Fruit fly (Drosophila melanogaster) whole organism, wandering third instar larva: Measurements from ENCODE around the gene CG9636.

Experiments used
- Abd-B ChIP-seq: fragments of >200 bp; optimal IDR thresholded peaks from 2 replicates; lab custom pipeline; 2017; ENCODE audit warnings: missing biosample characterization, missing genetic modification characterization
- CG9705 ChIP-seq: fragments of 200-800 bp; sonication (Bioruptor generic); optimal IDR thresholded peaks from 2 replicates; lab custom pipeline; 2018; ENCODE audit warnings: missing biosample characterization, mild to moderate bottlenecking, missing genetic modification characterization
- CrebA ChIP-seq: fragments of 200-800 bp; sonication (Bioruptor generic); optimal IDR thresholded peaks from 2 replicates; lab custom pipeline; 2016; ENCODE audit warnings: missing biosample characterization, mild to moderate bottlenecking, missing genetic modification characterization, borderline replicate concordance
- Dfd ChIP-seq: fragments of >200 bp; optimal IDR thresholded peaks from 2 replicates; lab custom pipeline; 2017; ENCODE audit warnings: missing biosample characterization, missing genetic modification characterization
- Dif ChIP-seq: fragments of 200-275, 200-300 bp; sonication (Bioruptor generic); optimal IDR thresholded peaks from 2 replicates; lab custom pipeline; 2018; ENCODE audit warnings: missing biosample characterization, missing genetic modification characterization; ENCODE audit not compliant: partially characterized antibody
- GATAd ChIP-seq: sonication (Bioruptor generic); optimal IDR thresholded peaks from 2 replicates; lab custom pipeline; 2016; ENCODE audit warnings: missing biosample characterization, missing genetic modification characterization
- HLH106 ChIP-seq: fragments of 200-800 bp; optimal IDR thresholded peaks from 3 replicates; lab custom pipeline; 2019; ENCODE audit warnings: missing biosample characterization, mild to moderate bottlenecking, missing genetic modification characterization, moderate library complexity
- Hnf4 ChIP-seq: fragments of 200-800 bp; sonication (Bioruptor generic); optimal IDR thresholded peaks from 2 replicates; lab custom pipeline; 2016; ENCODE audit warnings: missing biosample characterization, mild to moderate bottlenecking, missing genetic modification characterization
- Jra ChIP-seq: sonication (Bioruptor generic); optimal IDR thresholded peaks from 2 replicates; lab custom pipeline; 2016; ENCODE audit warnings: missing biosample characterization, missing genetic modification characterization
- Mio ChIP-seq: sonication (Bioruptor generic); optimal IDR thresholded peaks from 2 replicates; lab custom pipeline; 2016; ENCODE audit warnings: missing biosample characterization, missing genetic modification characterization
- Myc ChIP-seq: fragments of >200 bp; optimal IDR thresholded peaks from 2 replicates; lab custom pipeline; 2017
- N ChIP-seq: fragments of >200 bp; optimal IDR thresholded peaks from 2 replicates; lab custom pipeline; 2018; ENCODE audit warnings: missing biosample characterization, missing external identifiers, missing genetic modification characterization
- OdsH ChIP-seq: fragments of 200-800 bp; sonication (Bioruptor generic); optimal IDR thresholded peaks from 2 replicates; lab custom pipeline; 2016; ENCODE audit warnings: missing biosample characterization, mild to moderate bottlenecking, missing genetic modification characterization
- Rel ChIP-seq, 2 experiments: fragments of 200-800 bp; sonication (Bioruptor generic) in 1 of 2; optimal IDR thresholded peaks; 2 replicates in 1 of 2; 3 replicates in 1 of 2; lab custom pipeline; 2016 to 2019; ENCODE audit warnings: mild to moderate bottlenecking in 2 of 2, missing biosample characterization in 2 of 2, missing genetic modification characterization in 2 of 2, moderate library complexity in 1 of 2
- Sp1 ChIP-seq: fragments of 200-800 bp; sonication (Bioruptor generic); optimal IDR thresholded peaks from 3 replicates; lab custom pipeline; 2019; ENCODE audit warnings: missing biosample characterization, mild to moderate bottlenecking, missing genetic modification characterization, moderate library complexity
- Vsx2 ChIP-seq: fragments of 200-300, 225-300 bp; sonication (Bioruptor generic); optimal IDR thresholded peaks from 2 replicates; lab custom pipeline; 2018; ENCODE audit warnings: missing biosample characterization, missing genetic modification characterization; ENCODE audit not compliant: partially characterized antibody
- br ChIP-seq: fragments of 200-800 bp; sonication (Bioruptor generic); optimal IDR thresholded peaks from 2 replicates; lab custom pipeline; 2016; ENCODE audit warnings: missing biosample characterization, missing genetic modification characterization
- brk ChIP-seq: fragments of 200-800 bp; sonication (Bioruptor generic); optimal IDR thresholded peaks from 2 replicates; lab custom pipeline; 2016; ENCODE audit warnings: missing biosample characterization, mild to moderate bottlenecking, missing genetic modification characterization
- dl ChIP-seq, 2 experiments: fragments of 175-275, 200-275 bp in 1 of 2; fragments of 200-275 bp in 1 of 2; sonication (Bioruptor generic); optimal IDR thresholded peaks; lab custom pipeline; 2018; ENCODE audit warnings: mild to moderate bottlenecking in 2 of 2, missing biosample characterization in 2 of 2, missing genetic modification characterization in 2 of 2, moderate library complexity in 2 of 2; ENCODE audit not compliant: partially characterized antibody in 2 of 2, insufficient read depth in 1 of 2
- dmrt93B ChIP-seq: fragments of 200-800 bp; sonication (Bioruptor generic); optimal IDR thresholded peaks from 2 replicates; lab custom pipeline; 2018; ENCODE audit warnings: missing biosample characterization, mild to moderate bottlenecking, missing genetic modification characterization
- dsf ChIP-seq: sonication (Bioruptor generic); optimal IDR thresholded peaks from 2 replicates; lab custom pipeline; 2016; ENCODE audit warnings: missing biosample characterization, missing genetic modification characterization, borderline replicate concordance
- ey ChIP-seq: fragments of 200-800 bp; sonication (Bioruptor generic); optimal IDR thresholded peaks from 2 replicates; lab custom pipeline; 2016; ENCODE audit warnings: missing biosample characterization, missing genetic modification characterization
- foxo ChIP-seq, 2 experiments: fragments of 200-800 bp; sonication (Bioruptor generic); optimal IDR thresholded peaks; 2 replicates in 1 of 2; 3 replicates in 1 of 2; lab custom pipeline; 2016 to 2017; ENCODE audit warnings: missing biosample characterization in 2 of 2, missing genetic modification characterization in 2 of 2
- fru ChIP-seq: fragments of 200-800 bp; sonication (Bioruptor generic); optimal IDR thresholded peaks from 3 replicates; lab custom pipeline; 2016; ENCODE audit warnings: missing biosample characterization, mild to moderate bottlenecking, missing genetic modification characterization
- h ChIP-seq: fragments of 200-800 bp; sonication (Bioruptor generic); optimal IDR thresholded peaks from 3 replicates; lab custom pipeline; 2016; ENCODE audit warnings: missing biosample characterization, mild to moderate bottlenecking, missing genetic modification characterization
- jim ChIP-seq: fragments of 175-275, 200-325 bp; sonication (Bioruptor generic); optimal IDR thresholded peaks from 2 replicates; lab custom pipeline; 2016; ENCODE audit warnings: missing biosample characterization, mild to moderate bottlenecking, missing genetic modification characterization
- psq ChIP-seq: fragments of 200-800 bp; sonication (Bioruptor generic); optimal IDR thresholded peaks from 3 replicates; lab custom pipeline; 2017; ENCODE audit warnings: missing biosample characterization, mild to moderate bottlenecking, missing genetic modification characterization, moderate library complexity
- rgr ChIP-seq: fragments of 200-800 bp; sonication (Bioruptor generic); optimal IDR thresholded peaks from 3 replicates; lab custom pipeline; 2016; ENCODE audit warnings: missing biosample characterization, mild to moderate bottlenecking, missing genetic modification characterization
- sage ChIP-seq: fragments of 200-800 bp; sonication (Bioruptor generic); optimal IDR thresholded peaks from 2 replicates; lab custom pipeline; 2016; ENCODE audit warnings: missing biosample characterization, mild to moderate bottlenecking, missing genetic modification characterization
- sv ChIP-seq: fragments of 200-800 bp; sonication (Bioruptor generic); optimal IDR thresholded peaks from 3 replicates; lab custom pipeline; 2016; ENCODE audit warnings: missing biosample characterization, missing genetic modification characterization
- tai ChIP-seq: sonication (Bioruptor generic); optimal IDR thresholded peaks from 2 replicates; lab custom pipeline; 2016; ENCODE audit warnings: missing biosample characterization, missing genetic modification characterization
- woc ChIP-seq: sonication (Bioruptor generic); optimal IDR thresholded peaks from 2 replicates; lab custom pipeline; 2016; ENCODE audit warnings: missing biosample characterization, mild to moderate bottlenecking, missing genetic modification characterization

CG9636 gene

DNA sequence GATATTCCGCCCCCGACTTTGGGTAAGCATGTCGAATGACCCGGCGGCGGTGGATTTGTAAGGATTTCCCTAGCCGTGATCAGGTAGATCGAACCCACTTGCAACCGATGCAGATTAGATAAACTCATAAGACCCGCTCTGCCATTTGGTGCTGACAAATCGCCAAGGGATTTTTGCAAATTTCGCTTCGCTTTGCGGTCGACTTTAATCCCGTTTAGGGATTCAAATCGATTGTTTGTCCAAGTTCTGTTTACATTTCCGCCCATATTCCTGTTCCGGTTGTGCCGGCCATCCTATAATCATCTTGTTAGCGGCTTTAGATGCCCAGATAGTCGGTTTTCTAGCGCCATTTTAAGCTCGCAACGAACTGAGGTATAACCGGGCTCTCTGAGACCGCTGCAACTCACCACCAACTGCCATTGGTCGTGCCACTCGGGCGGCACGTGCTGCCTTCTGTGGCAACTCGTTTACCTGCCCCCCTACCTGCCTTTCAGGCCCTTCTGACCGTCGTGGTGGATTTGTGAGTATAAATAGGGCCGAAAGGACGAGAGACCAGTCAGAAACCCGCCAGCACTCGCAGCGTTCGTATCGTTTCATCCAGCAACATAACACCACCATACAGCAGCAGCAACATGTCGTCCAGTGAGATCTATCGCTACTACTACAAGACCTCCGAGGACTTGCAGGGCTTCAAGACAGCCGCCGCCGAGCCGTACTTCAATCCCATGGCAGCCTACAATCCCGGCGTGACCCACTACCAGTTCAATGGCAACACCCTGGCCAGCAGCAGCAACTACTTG is 34.1 kb upstream of the CG9636 start, which contains the start of gene ato:
Gene ato, plus strand, starts transcription at position 559 of the 800 bp plus-strand sequence.
- TF ChIP-seq woc (GFP tag; lab: Kevin White, UChicago) (no peak), Vsx2 (GFP tag; lab: Kevin White, UChicago) (peak; percentile 60)

DNA sequence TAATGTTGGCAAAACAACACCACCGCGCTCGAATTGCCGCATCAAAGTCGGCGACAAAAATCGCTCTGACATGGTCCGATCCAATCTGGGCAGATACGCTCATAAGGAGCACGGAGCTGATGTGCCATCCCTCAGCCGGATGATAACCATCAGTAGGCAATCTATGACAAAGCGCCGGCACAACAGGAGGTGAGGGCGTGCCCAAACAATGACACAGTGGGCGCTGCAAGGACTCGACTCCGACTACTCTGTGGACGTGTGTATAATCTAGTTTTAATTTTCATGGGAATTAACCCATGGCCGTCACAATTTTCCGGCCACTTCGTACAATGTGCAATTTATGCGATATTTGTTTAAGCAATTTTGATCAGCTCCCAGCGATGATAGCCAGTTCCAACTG is 31.4 kb upstream of the CG9636 start:
- TF ChIP-seq HLH106 (no peak), CG9705 (GFP tag; lab: Kevin White, UChicago) (no peak), GATAd (GFP tag; lab: Kevin White, UChicago) (no peak), N (GFP tag; lab: Kevin White, UChicago) (no peak), jim (GFP tag; lab: Kevin White, UChicago) (no peak), dsf (no peak), tai (GFP tag; lab: Kevin White, UChicago) (no peak), Dfd (GFP tag; lab: Kevin White, UChicago) (no peak), woc (GFP tag; lab: Kevin White, UChicago) (no peak), sage (GFP tag; lab: Kevin White, UChicago) (no peak), ey (GFP tag; lab: Kevin White, UChicago) (no peak), br (GFP tag; lab: Kevin White, UChicago) (no peak), CrebA (GFP tag; lab: Kevin White, UChicago) (no peak)

- TF ChIP-seq Jra (GFP tag; lab: Kevin White, UChicago) (no peak), Mio (GFP tag; lab: Kevin White, UChicago) (no peak), psq (peak; percentile 56), HLH106 (peak; percentile 62), Myc (lab: Kevin White, UChicago) (no peak), Dfd (GFP tag; lab: Kevin White, UChicago) (no peak), fru (GFP tag; lab: Kevin White, UChicago) (peak; percentile 70), Abd-B (GFP tag; lab: Kevin White, UChicago) (no peak), brk (GFP tag; lab: Kevin White, UChicago) (no peak), Rel (GFP tag; optimal IDR thresholded peaks at IDR 0.05; lab: Kevin White, UChicago) (no peak), Rel (tag; optimal IDR thresholded peaks at IDR 0.05; lab: Kevin White, UChicago) (peak; percentile 23), Sp1 (GFP tag; lab: Kevin White, UChicago) (peak; percentile 10), dmrt93B (GFP tag; lab: Kevin White, UChicago) (no peak), Dif (GFP tag; lab: Kevin White, UChicago) (no peak), dl (GFP tag; optimal IDR thresholded peaks at IDR 0.05; lab: Kevin White, UChicago; ENCODE audit: insufficient read depth in 1 of 2, partially characterized antibody in 2 of 2) (no peak), woc (GFP tag; lab: Kevin White, UChicago) (no peak), h (GFP tag; lab: Kevin White, UChicago) (peak; percentile 79), jim (GFP tag; lab: Kevin White, UChicago) (no peak), br (GFP tag; lab: Kevin White, UChicago) (peak; percentile 71), Hnf4 (no peak), ey (GFP tag; lab: Kevin White, UChicago) (peak; percentile 65), foxo (GFP tag; optimal IDR thresholded peaks at IDR 0.05; lab: Kevin White, UChicago) (peak in 1 of 2 experiments; percentile 69), OdsH (GFP tag; lab: Kevin White, UChicago) (peak; percentile 60), rgr (GFP tag; lab: Kevin White, UChicago) (peak; percentile 63)
- TF ChIP-seq, all 38 proteins: peak for 11
Measured at dm6 chr3R:8272573-8273165, 29.1 kb upstream of the CG9636 start.

- TF ChIP-seq Myc (lab: Kevin White, UChicago) (peak; percentile 55), ey (GFP tag; lab: Kevin White, UChicago) (no peak), HLH106 (no peak), sage (GFP tag; lab: Kevin White, UChicago) (no peak), sv (no peak), Dif (GFP tag; lab: Kevin White, UChicago) (peak; percentile 13), dsf (no peak), psq (no peak), Dfd (GFP tag; lab: Kevin White, UChicago) (no peak)
- TF ChIP-seq, all 38 proteins: peak for 2
Measured at dm6 chr3R:8269740-8270139, 26.1 kb upstream of the CG9636 start, which contains the start of gene CG9630. Gene CG9630 (minus strand): TSS chr3R:8269896.
